Worm (Caenorhabditis elegans) whole organism, L3 larva: ENCODE measurements around the gene F54B11.4.
A peak's percentile ranks its signal among the peaks of the same experiment; 100 is the strongest.

Experiments
- R02D3.7 ChIP-seq: fragments of 150-350 bp; optimal IDR thresholded peaks from 2 replicates; lab custom pipeline; 2014; ENCODE audit warnings: missing biosample characterization, missing genetic modification characterization
- ama-1 ChIP-seq: fragments of 150-350 bp; optimal IDR thresholded peaks from 2 replicates; lab custom pipeline; 2018
- ceh-16 ChIP-seq: sonication (generic microtip); optimal IDR thresholded peaks from 2 replicates; lab custom pipeline; 2017; ENCODE audit warnings: missing biosample characterization, missing genetic modification characterization
- ceh-28 ChIP-seq: fragments of 150-350 bp; optimal IDR thresholded peaks from 2 replicates; lab custom pipeline; 2014; ENCODE audit warnings: missing biosample characterization, missing genetic modification reagents, missing genetic modification characterization
- ceh-82 ChIP-seq: fragments of 150-350 bp; optimal IDR thresholded peaks from 2 replicates; lab custom pipeline; 2014; ENCODE audit warnings: missing biosample characterization, missing genetic modification characterization
- ceh-9 ChIP-seq: sonication (generic microtip); optimal IDR thresholded peaks from 2 replicates; lab custom pipeline; 2018; ENCODE audit warnings: missing biosample characterization, missing genetic modification characterization
- daf-12 ChIP-seq: fragments of 150-350 bp; optimal IDR thresholded peaks from 2 replicates; lab custom pipeline; 2014; ENCODE audit warnings: missing biosample characterization, missing genetic modification reagents, missing genetic modification characterization
- egl-27 ChIP-seq: sonication (generic microtip); optimal IDR thresholded peaks from 4 replicates; lab custom pipeline; 2017; ENCODE audit warnings: missing biosample characterization, missing genetic modification reagents, missing genetic modification characterization
- egl-5 ChIP-seq: fragments of 150-350 bp; optimal IDR thresholded peaks from 2 replicates; lab custom pipeline; 2017; ENCODE audit warnings: missing biosample characterization, missing genetic modification reagents, missing genetic modification characterization, inconsistent platforms
- elt-1 ChIP-seq: fragments of 150-350 bp; optimal IDR thresholded peaks from 2 replicates; lab custom pipeline; 2014; ENCODE audit warnings: missing biosample characterization, missing genetic modification characterization
- elt-2 ChIP-seq: sonication (generic microtip); optimal IDR thresholded peaks from 2 replicates; lab custom pipeline; 2016; ENCODE audit warnings: missing genetic modification reagents, mild to moderate bottlenecking, missing genetic modification characterization, missing compliant biosample characterization
- elt-3 ChIP-seq, 3 experiments: fragments of 150-350 bp in 1 of 3; sonication (generic microtip) in 2 of 3; optimal IDR thresholded peaks; 2 replicates in 2 of 3; 4 replicates in 1 of 3; lab custom pipeline; 2014 to 2017; ENCODE audit warnings: missing biosample characterization in 3 of 3, missing genetic modification characterization in 3 of 3
- eor-1 ChIP-seq, 2 experiments: fragments of 150-350 bp; optimal IDR thresholded peaks; 2 replicates each; lab custom pipeline; 2014 to 2018; ENCODE audit warnings: missing biosample characterization in 2 of 2, missing genetic modification characterization in 2 of 2
- fkh-10 ChIP-seq: sonication (generic microtip); optimal IDR thresholded peaks from 2 replicates; lab custom pipeline; 2017; ENCODE audit warnings: missing biosample characterization, missing genetic modification reagents, missing genetic modification characterization
- fkh-2 ChIP-seq: fragments of 150-350 bp; optimal IDR thresholded peaks from 2 replicates; lab custom pipeline; 2014; ENCODE audit warnings: missing biosample characterization, missing genetic modification reagents, missing genetic modification characterization
- hmg-11 ChIP-seq: sonication (generic microtip); optimal IDR thresholded peaks from 2 replicates; lab custom pipeline; 2016; ENCODE audit warnings: missing genetic modification characterization, missing compliant biosample characterization
- jun-1 ChIP-seq: fragments of 150-350 bp; optimal IDR thresholded peaks from 2 replicates; lab custom pipeline; 2014; ENCODE audit warnings: missing biosample characterization, missing genetic modification reagents, missing genetic modification characterization
- lin-15B ChIP-seq: fragments of 150-350 bp; optimal IDR thresholded peaks from 2 replicates; lab custom pipeline; 2014; ENCODE audit warnings: missing biosample characterization, missing genetic modification characterization
- lin-39 ChIP-seq: fragments of 150-350 bp; optimal IDR thresholded peaks from 2 replicates; lab custom pipeline; 2018; ENCODE audit warnings: missing biosample characterization, missing genetic modification reagents, missing genetic modification characterization
- lsy-12 ChIP-seq: sonication (generic microtip); optimal IDR thresholded peaks from 2 replicates; lab custom pipeline; 2016; ENCODE audit warnings: mild to moderate bottlenecking, missing genetic modification characterization, missing compliant biosample characterization
- mdl-1 ChIP-seq: fragments of 150-350 bp; optimal IDR thresholded peaks from 2 replicates; lab custom pipeline; 2014; ENCODE audit warnings: missing biosample characterization, missing genetic modification characterization
- nfya-1 ChIP-seq: sonication (generic microtip); optimal IDR thresholded peaks from 2 replicates; lab custom pipeline; 2017; ENCODE audit warnings: missing genetic modification characterization, mild to moderate bottlenecking, missing compliant biosample characterization, antibody characterized with exemption, moderate library complexity; ENCODE audit not compliant: insufficient read depth
- nhr-11 ChIP-seq: fragments of 150-350 bp; optimal IDR thresholded peaks from 2 replicates; lab custom pipeline; 2014; ENCODE audit warnings: missing biosample characterization, missing genetic modification characterization
- nhr-12 ChIP-seq: fragments of 150-350 bp; optimal IDR thresholded peaks from 2 replicates; lab custom pipeline; 2014; ENCODE audit warnings: missing biosample characterization, missing genetic modification characterization
- nhr-23 ChIP-seq: fragments of 150-350 bp; optimal IDR thresholded peaks from 2 replicates; lab custom pipeline; 2014; ENCODE audit warnings: missing biosample characterization, missing genetic modification reagents, missing genetic modification characterization
- nhr-28 ChIP-seq: fragments of 150-350 bp; optimal IDR thresholded peaks from 2 replicates; lab custom pipeline; 2014; ENCODE audit warnings: missing biosample characterization, missing genetic modification characterization
- nhr-43 ChIP-seq: sonication (generic microtip); optimal IDR thresholded peaks from 2 replicates; lab custom pipeline; 2016; ENCODE audit warnings: mild to moderate bottlenecking, missing genetic modification characterization, missing compliant biosample characterization; ENCODE audit not compliant: poor library complexity, severe bottlenecking
- nhr-67 ChIP-seq: fragments of 150-350 bp; optimal IDR thresholded peaks from 2 replicates; lab custom pipeline; 2014; ENCODE audit warnings: missing biosample characterization, missing genetic modification characterization
- nhr-76 ChIP-seq: fragments of 150-350 bp; sonication (generic microtip); optimal IDR thresholded peaks from 5 replicates; lab custom pipeline; 2014; ENCODE audit warnings: missing biosample characterization, missing genetic modification characterization
- nhr-77 ChIP-seq: fragments of 150-350 bp; optimal IDR thresholded peaks from 2 replicates; lab custom pipeline; 2014; ENCODE audit warnings: missing biosample characterization, missing genetic modification characterization
- pqm-1 ChIP-seq: fragments of 150-350 bp; optimal IDR thresholded peaks from 2 replicates; lab custom pipeline; 2017; ENCODE audit warnings: missing biosample characterization, missing genetic modification characterization, inconsistent platforms
- sea-2 ChIP-seq: fragments of 150-350 bp; sonication (generic microtip); optimal IDR thresholded peaks from 4 replicates; lab custom pipeline; 2014; ENCODE audit warnings: missing biosample characterization, missing genetic modification reagents, missing genetic modification characterization
- snpc-4 ChIP-seq: fragments of 150-350 bp; optimal IDR thresholded peaks from 2 replicates; lab custom pipeline; 2014; ENCODE audit warnings: missing biosample characterization, missing genetic modification characterization
- tbx-2 ChIP-seq: sonication (generic microtip); optimal IDR thresholded peaks from 2 replicates; lab custom pipeline; 2016; ENCODE audit warnings: mild to moderate bottlenecking, missing genetic modification characterization, missing compliant biosample characterization
- zag-1 ChIP-seq: fragments of 150-350 bp; optimal IDR thresholded peaks from 2 replicates; lab custom pipeline; 2014; ENCODE audit warnings: missing biosample characterization, missing genetic modification characterization
- ztf-11 ChIP-seq: fragments of 150-350 bp; optimal IDR thresholded peaks from 2 replicates; lab custom pipeline; 2014; ENCODE audit warnings: missing biosample characterization, missing genetic modification characterization
- ztf-4 ChIP-seq: fragments of 150-350 bp; optimal IDR thresholded peaks from 2 replicates; lab custom pipeline; 2014; ENCODE audit warnings: missing biosample characterization, missing genetic modification characterization

The F54B11.4 gene

DNA sequence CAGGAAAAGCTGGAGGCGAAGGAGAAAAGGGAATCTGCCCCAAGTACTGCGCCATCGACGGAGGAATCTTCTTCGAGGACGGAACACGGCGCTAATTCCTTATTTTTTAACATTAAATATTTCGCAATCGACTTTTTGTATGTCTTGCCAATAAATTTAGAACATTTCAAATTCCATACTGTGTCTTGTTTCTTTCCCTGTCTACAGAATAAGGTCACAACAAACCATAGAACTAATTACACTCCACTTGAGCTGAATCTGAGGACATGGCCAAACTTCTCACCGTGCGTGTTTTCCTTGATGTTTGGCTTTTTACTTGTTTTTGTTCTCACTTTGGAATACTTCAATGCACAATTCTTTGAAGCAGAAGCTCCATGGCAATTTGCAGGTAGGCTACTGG lies at the start of gene F54B11.4:
Gene F54B11.4 (plus strand): TSS at position 301 of the 400 bp plus-strand sequence.
- TF ChIP-seq lin-39 (no peak), ztf-4 (tag; lab: Kevin White, UChicago) (no peak), fkh-2 (tag; lab: Kevin White, UChicago) (no peak), nhr-77 (no peak), egl-27 (no peak), R02D3.7 (no peak), ceh-28 (no peak), ceh-9 (no peak), egl-5 (no peak), snpc-4 (tag; lab: Kevin White, UChicago) (no peak)
- TF ChIP-seq, all 47 proteins: peak for 0

DNA sequence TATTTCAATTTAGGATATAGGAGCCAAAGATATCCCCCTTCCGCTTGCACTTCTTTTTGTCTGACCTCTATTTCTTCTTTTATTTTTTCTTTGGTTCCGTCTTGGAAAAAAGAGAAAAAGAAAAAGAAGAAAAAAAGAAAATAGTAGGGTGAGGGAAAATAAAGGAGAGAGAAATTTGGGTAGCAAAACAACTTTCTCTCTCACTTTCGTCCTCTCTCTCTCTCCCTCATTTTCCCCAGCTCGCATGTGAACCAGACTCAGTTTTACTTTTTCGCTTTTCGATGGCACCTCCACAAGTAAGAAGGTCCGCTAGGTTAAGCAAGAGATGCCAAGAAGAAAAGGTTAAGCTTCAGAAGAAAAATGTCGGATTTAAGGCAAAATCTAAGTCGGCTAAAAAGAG lies 49.7 kb upstream of the F54B11.4 start:
- TF ChIP-seq lsy-12 (tag; lab: Kevin White, UChicago) (no peak), hmg-11 (tag; lab: Kevin White, UChicago) (peak; percentile 23), ama-1 (lab: Kevin White, UChicago) (peak; percentile 86), tbx-2 (no peak), nfya-1 (tag; lab: Kevin White, UChicago) (peak; percentile 41), ztf-4 (tag; lab: Kevin White, UChicago) (peak; percentile 22), lin-39 (peak; percentile 30)

ce11 chrX:13543350-13543749 lies 49.1 kb upstream of the F54B11.4 start:
- TF ChIP-seq pqm-1 (tag; lab: Kevin White, UChicago) = no peak
- peak; percentile 51 for TF ChIP-seq ama-1 (lab: Kevin White, UChicago)

DNA sequence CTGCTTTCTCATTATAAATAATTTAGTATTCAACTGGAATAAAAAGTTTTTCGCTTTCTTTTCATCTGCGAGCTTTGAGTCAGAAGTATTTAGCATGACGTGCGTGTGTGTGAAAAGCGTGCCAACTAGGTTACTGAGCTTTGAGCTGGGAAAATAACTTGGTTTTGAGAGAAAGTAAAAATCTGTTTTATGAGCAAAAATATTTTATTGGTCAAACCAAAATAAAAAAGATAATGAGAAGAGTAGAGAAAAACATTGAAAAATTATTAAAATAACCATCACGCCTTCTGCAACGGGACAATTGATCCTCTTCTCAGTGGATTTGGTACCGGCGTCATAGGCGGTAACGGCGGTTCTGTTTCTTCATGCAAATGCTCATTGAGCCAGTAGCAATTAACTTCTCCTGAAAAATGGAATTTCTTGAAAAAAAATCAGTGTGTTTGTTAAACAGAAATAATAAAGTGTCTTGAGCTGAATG lies 47.9 kb upstream of the F54B11.4 start:
- TF ChIP-seq nhr-28 (tag; lab: Kevin White, UChicago) (no peak), nhr-43 (tag; lab: Kevin White, UChicago) (peak; percentile 15), nhr-12 (no peak), ama-1 (lab: Kevin White, UChicago) (peak; percentile 96), ceh-9 (no peak), tbx-2 (no peak), eor-1 (tag; optimal IDR thresholded peaks at IDR 0.05; lab: Kevin White, UChicago) (no peak), mdl-1 (tag; lab: Kevin White, UChicago) (no peak), jun-1 (tag; lab: Kevin White, UChicago) (no peak)

ce11 chrX:13550890-13551289 lies 41.6 kb upstream of the F54B11.4 start, which contains the start of gene odr-1:
odr-1 (minus strand) TSS chrX:13550990.
- no peak for TF ChIP-seq daf-12 (tag; lab: Kevin White, UChicago)
- no peak for TF ChIP-seq ama-1 (lab: Kevin White, UChicago)
- TF ChIP-seq nhr-67 (tag; lab: Kevin White, UChicago) = no peak
- TF ChIP-seq fkh-2 (tag; lab: Kevin White, UChicago) = no peak
- TF ChIP-seq pqm-1 (tag; lab: Kevin White, UChicago) = no peak
- TF ChIP-seq lin-15B (tag; lab: Kevin White, UChicago) = no peak
- TF ChIP-seq ceh-16 (tag; lab: Kevin White, UChicago) = no peak
- TF ChIP-seq sea-2 = no peak
- TF ChIP-seq, all 47 proteins: peak for 0

DNA sequence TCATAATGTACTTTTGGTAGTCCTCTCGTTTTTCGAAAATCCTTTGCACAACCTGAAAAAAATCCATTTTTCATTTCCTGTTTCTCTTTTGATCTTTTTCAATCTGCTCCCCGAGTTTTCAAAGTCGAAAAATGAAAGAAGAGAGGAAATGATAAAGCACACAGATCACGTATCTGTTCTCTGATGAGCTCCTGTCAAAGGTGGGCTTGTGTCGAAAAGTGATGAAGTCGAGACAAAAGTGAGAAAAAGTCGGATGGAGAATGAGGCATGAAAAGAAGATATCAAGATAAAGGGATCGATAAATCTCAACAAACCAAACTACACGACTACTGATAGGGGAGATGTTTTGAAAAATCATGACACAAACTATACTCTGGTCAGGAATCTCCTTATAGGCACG lies 37.4 kb upstream of the F54B11.4 start:
- TF ChIP-seq nfya-1 (tag; lab: Kevin White, UChicago) (peak; percentile 8), lin-39 (peak; percentile 14), daf-12 (tag; lab: Kevin White, UChicago) (no peak), egl-27 (no peak), nhr-11 (peak; percentile 41)

DNA sequence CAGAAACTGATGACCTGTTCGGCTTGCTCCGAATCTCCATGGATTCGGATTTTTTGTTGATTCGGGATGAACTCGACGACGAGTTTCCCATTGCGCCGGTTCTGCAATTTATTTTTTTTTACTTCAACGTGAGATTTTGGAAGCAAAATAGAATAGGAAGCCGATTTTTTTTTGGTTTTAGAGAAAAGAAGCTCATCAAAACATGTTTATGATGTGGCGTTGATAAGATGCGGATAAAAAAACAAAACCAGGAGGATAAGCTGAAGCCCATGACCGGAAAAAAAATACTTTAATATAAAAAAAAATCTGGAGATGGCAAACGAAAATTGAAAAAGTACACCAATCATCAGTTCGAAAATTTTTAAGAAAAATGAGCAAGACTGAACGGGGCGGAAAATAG lies 36.4 kb upstream of the F54B11.4 start, which contains the start of gene glb-20:
Gene glb-20 (minus strand): TSS at position 101 of the 400 bp plus-strand sequence.
- TF ChIP-seq nhr-23 (tag; lab: Kevin White, UChicago) = no peak
- TF ChIP-seq snpc-4 (tag; lab: Kevin White, UChicago) = no peak
- TF ChIP-seq nhr-76 (tag; lab: Kevin White, UChicago) = no peak
- no peak for TF ChIP-seq fkh-10
- TF ChIP-seq egl-27 = no peak
- TF ChIP-seq ztf-11 (tag; lab: Kevin White, UChicago) = no peak
- no peak for TF ChIP-seq eor-1 (tag; optimal IDR thresholded peaks at IDR 0.05; lab: Kevin White, UChicago)
- TF ChIP-seq egl-5 = no peak
- no peak for TF ChIP-seq nhr-43 (tag; lab: Kevin White, UChicago)
- no peak for TF ChIP-seq zag-1
- TF ChIP-seq sea-2 = no peak
- no peak for TF ChIP-seq ceh-82 (tag; lab: Kevin White, UChicago)
- TF ChIP-seq elt-1 (tag; lab: Kevin White, UChicago) = no peak
- no peak for TF ChIP-seq nhr-11
- no peak for TF ChIP-seq nhr-12
- TF ChIP-seq ztf-4 (tag; lab: Kevin White, UChicago) = no peak
- TF ChIP-seq ceh-9 = no peak
- TF ChIP-seq elt-2 (tag; lab: Kevin White, UChicago) = no peak
- no peak for TF ChIP-seq hmg-11 (tag; lab: Kevin White, UChicago)
- TF ChIP-seq elt-3 (tag; optimal IDR thresholded peaks at IDR 0.05; lab: Kevin White, UChicago) = no peak
- TF ChIP-seq, all 47 proteins: peak for 0
